Worm (Caenorhabditis elegans): Measurements from ENCODE around the gene ubc-23.

DNA sequence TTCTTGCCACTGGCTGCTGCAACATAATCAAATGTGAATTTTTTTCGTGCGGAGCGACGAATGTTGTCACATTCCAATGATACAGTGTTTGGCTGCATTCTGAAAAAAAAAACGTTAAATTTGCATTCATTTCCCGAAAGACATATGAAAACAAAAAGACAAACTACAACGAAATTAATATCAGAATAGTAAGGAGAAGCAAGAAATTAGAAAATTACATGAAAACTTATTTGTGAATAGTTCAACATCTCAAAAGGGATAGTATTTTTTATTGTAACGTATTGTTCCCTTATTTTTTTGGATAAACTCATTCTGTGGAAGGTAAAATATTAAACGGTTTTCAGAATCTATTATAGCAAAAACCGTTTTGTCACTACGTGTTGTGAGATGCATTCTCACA, 9.4 kb downstream of the ubc-23 start, which contains the start of gene sprp-4:
- TF ChIP-seq W03F9.2 (tag; optimal IDR thresholded peaks at IDR 0.05) (no peak), him-1 (tag; optimal IDR thresholded peaks at IDR 0.05) (no peak)
